Fruit fly (Drosophila melanogaster) whole organism, embryonic: ENCODE results near the gene Flad1.

Source experiments
- Bdp1 ChIP-seq: fragments of 200-800 bp; sonication (Bioruptor generic); optimal IDR thresholded peaks from 3 replicates; lab custom pipeline; 2016; ENCODE audit warnings: missing biosample characterization, missing genetic modification characterization
- CG10267 ChIP-seq: fragments of 200-800 bp; sonication (Bioruptor generic); optimal IDR thresholded peaks from 2 replicates; lab custom pipeline; 2018; ENCODE audit warnings: missing biosample characterization, mild to moderate bottlenecking, missing genetic modification characterization, moderate library complexity
- CG10321 ChIP-seq: fragments of 200-800 bp; sonication (Bioruptor generic); IDR thresholded peaks from 2 replicates; pipeline ENCODE4 v1.3.6; 2022; ENCODE audit warnings: missing biosample characterization, missing genetic modification characterization
- CG10565 ChIP-seq: fragments of 200-800 bp; sonication (Bioruptor generic); optimal IDR thresholded peaks from 3 replicates; lab custom pipeline; 2016; ENCODE audit warnings: missing biosample characterization, mild to moderate bottlenecking, missing genetic modification characterization
- CG11456 ChIP-seq: fragments of 200-800 bp; sonication (Bioruptor generic); IDR thresholded peaks from 3 replicates; pipeline ENCODE4 v1.3.6; 2022; ENCODE audit warnings: missing biosample characterization, missing genetic modification characterization
- CG11560 ChIP-seq: fragments of 200-800 bp; sonication (Bioruptor generic); IDR thresholded peaks from 3 replicates; pipeline ENCODE4 v1.3.6; 2022; ENCODE audit warnings: missing biosample characterization, missing genetic modification characterization
- CG11723 ChIP-seq: fragments of 200-800 bp; sonication (Bioruptor generic); optimal IDR thresholded peaks from 2 replicates; lab custom pipeline; 2017; ENCODE audit warnings: missing biosample characterization, mild to moderate bottlenecking, missing genetic modification characterization
- CG15479 ChIP-seq: fragments of 200-800 bp; sonication (Bioruptor generic); optimal IDR thresholded peaks from 3 replicates; lab custom pipeline; 2019; ENCODE audit warnings: missing biosample characterization, mild to moderate bottlenecking, missing genetic modification characterization, moderate library complexity
- CG1602 ChIP-seq: fragments of 200-800 bp; sonication (Bioruptor generic); optimal IDR thresholded peaks from 3 replicates; lab custom pipeline; 2016; ENCODE audit warnings: missing biosample characterization, missing genetic modification characterization
- CG16813 ChIP-seq: fragments of 200-800 bp; sonication (Bioruptor generic); IDR thresholded peaks from 3 replicates; pipeline ENCODE4 v1.3.6; 2022; ENCODE audit warnings: missing biosample characterization, missing genetic modification characterization; ENCODE audit not compliant: partially characterized antibody
- CG18599 ChIP-seq: fragments of 200-800 bp; sonication (Bioruptor generic); optimal IDR thresholded peaks from 3 replicates; lab custom pipeline; 2017; ENCODE audit warnings: missing biosample characterization, missing genetic modification characterization, mild to moderate bottlenecking, moderate library complexity, missing genetic modification reagents
- CG18764 ChIP-seq: fragments of 200-800 bp; sonication (Bioruptor generic); optimal IDR thresholded peaks from 3 replicates; lab custom pipeline; 2016; ENCODE audit warnings: missing biosample characterization, missing genetic modification characterization
- CG2712 ChIP-seq: fragments of 200-800 bp; optimal IDR thresholded peaks from 3 replicates; lab custom pipeline; 2019; ENCODE audit warnings: missing biosample characterization, mild to moderate bottlenecking, missing genetic modification characterization, moderate library complexity
- CG42726 ChIP-seq: fragments of 200-800 bp; sonication (Bioruptor generic); IDR thresholded peaks from 2 replicates; pipeline ENCODE4 v1.3.6; 2022; ENCODE audit warnings: missing biosample characterization, missing genetic modification characterization; ENCODE audit not compliant: partially characterized antibody
- CG4424 ChIP-seq: fragments of 200-800 bp; sonication (Bioruptor generic); optimal IDR thresholded peaks from 3 replicates; lab custom pipeline; 2016; ENCODE audit warnings: missing biosample characterization, missing genetic modification characterization
- CG5245 ChIP-seq: fragments of 200-800 bp; sonication (Bioruptor generic); optimal IDR thresholded peaks from 3 replicates; lab custom pipeline; 2016; ENCODE audit warnings: missing biosample characterization, missing genetic modification characterization
- CG6175 ChIP-seq: fragments of 200-800 bp; sonication (Bioruptor generic); IDR thresholded peaks from 3 replicates; pipeline ENCODE4 v1.3.6; 2022; ENCODE audit warnings: missing biosample characterization, missing genetic modification characterization
- CG8281 ChIP-seq: fragments of 200-800 bp; sonication (Bioruptor generic); optimal IDR thresholded peaks from 2 replicates; lab custom pipeline; 2018; ENCODE audit warnings: missing biosample characterization, mild to moderate bottlenecking, missing genetic modification characterization, moderate library complexity
- CG9817 ChIP-seq: fragments of 200-800 bp; sonication (Bioruptor generic); optimal IDR thresholded peaks from 2 replicates; lab custom pipeline; 2018; ENCODE audit warnings: missing biosample characterization, mild to moderate bottlenecking, missing genetic modification characterization, moderate library complexity
- Dp ChIP-seq: fragments of 200-800 bp; sonication (Bioruptor generic); optimal IDR thresholded peaks from 2 replicates; lab custom pipeline; 2018; ENCODE audit warnings: missing biosample characterization, mild to moderate bottlenecking, missing genetic modification characterization, moderate library complexity
- Fer3 ChIP-seq: fragments of 200-800 bp; sonication (Bioruptor generic); optimal IDR thresholded peaks from 2 replicates; lab custom pipeline; 2018; ENCODE audit warnings: missing biosample characterization, mild to moderate bottlenecking, missing genetic modification characterization, moderate library complexity
- GATAe ChIP-seq: fragments of 200-800 bp; sonication (Bioruptor generic); conservative IDR thresholded peaks from 2 replicates; pipeline ENCODE4 v1.3.6; 2022; ENCODE audit warnings: missing biosample characterization, missing genetic modification characterization
- HmgZ ChIP-seq: fragments of 200-800 bp; sonication (Bioruptor generic); optimal IDR thresholded peaks from 2 replicates; lab custom pipeline; 2018; ENCODE audit warnings: missing biosample characterization, mild to moderate bottlenecking, missing genetic modification characterization
- MESR4 ChIP-seq: fragments of 200-800 bp; sonication (Bioruptor generic); optimal IDR thresholded peaks from 2 replicates; lab custom pipeline; 2018; ENCODE audit warnings: missing biosample characterization, mild to moderate bottlenecking, missing genetic modification characterization, moderate library complexity
- MTF-1 ChIP-seq: fragments of 200-800 bp; sonication (Bioruptor generic); optimal IDR thresholded peaks from 2 replicates; lab custom pipeline; 2018; ENCODE audit warnings: missing biosample characterization, mild to moderate bottlenecking, missing genetic modification characterization, borderline replicate concordance
- Mrtf ChIP-seq: fragments of 200-800 bp; sonication (Bioruptor generic); IDR thresholded peaks from 3 replicates; pipeline ENCODE4 v1.3.6; 2022; ENCODE audit warnings: missing biosample characterization, missing genetic modification characterization
- NFAT ChIP-seq: fragments of 200-800 bp; sonication (Bioruptor generic); IDR thresholded peaks from 2 replicates; pipeline ENCODE4 v1.3.6; 2022; ENCODE audit warnings: missing biosample characterization, missing genetic modification characterization
- Neu2 ChIP-seq: fragments of 200-800 bp; sonication (Bioruptor generic); optimal IDR thresholded peaks from 3 replicates; lab custom pipeline; 2016; ENCODE audit warnings: missing biosample characterization, missing genetic modification characterization, borderline replicate concordance
- Nf-YA ChIP-seq: fragments of 200-800 bp; sonication (Bioruptor generic); IDR thresholded peaks from 2 replicates; pipeline ENCODE4 v1.3.6; 2022; ENCODE audit warnings: missing biosample characterization, missing genetic modification characterization
- Sox102F ChIP-seq: fragments of 200-800 bp; sonication (Bioruptor generic); optimal IDR thresholded peaks from 2 replicates; lab custom pipeline; 2018; ENCODE audit warnings: missing biosample characterization, mild to moderate bottlenecking, missing genetic modification characterization, moderate library complexity
- Usf ChIP-seq: fragments of 200-800 bp; sonication (Bioruptor generic); optimal IDR thresholded peaks from 2 replicates; lab custom pipeline; 2017; ENCODE audit warnings: missing genotype, missing biosample characterization, missing genetic modification characterization
- ac ChIP-seq: fragments of 200-800 bp; sonication (Bioruptor generic); optimal IDR thresholded peaks from 3 replicates; lab custom pipeline; 2017; ENCODE audit warnings: missing biosample characterization, mild to moderate bottlenecking, missing genetic modification characterization
- btn ChIP-seq: fragments of 200-800 bp; sonication (Bioruptor generic); optimal IDR thresholded peaks from 2 replicates; lab custom pipeline; 2016; ENCODE audit warnings: missing biosample characterization, missing genetic modification characterization
- cas ChIP-seq: fragments of 200-800 bp; sonication (Bioruptor generic); IDR thresholded peaks from 2 replicates; pipeline ENCODE4 v1.3.6; 2022; ENCODE audit warnings: missing biosample characterization, missing genetic modification characterization
- cato ChIP-seq: fragments of 200-800 bp; sonication (Bioruptor generic); optimal IDR thresholded peaks from 2 replicates; lab custom pipeline; 2016; ENCODE audit warnings: missing biosample characterization, missing genetic modification characterization, borderline replicate concordance
- fd3F ChIP-seq: fragments of 200-800 bp; sonication (Bioruptor generic); optimal IDR thresholded peaks from 2 replicates; lab custom pipeline; 2018; ENCODE audit warnings: missing biosample characterization, mild to moderate bottlenecking, missing genetic modification characterization, moderate library complexity
- fu2 ChIP-seq: fragments of 200-800 bp; sonication (Bioruptor generic); optimal IDR thresholded peaks from 2 replicates; lab custom pipeline; 2016; ENCODE audit warnings: missing biosample characterization, missing genetic modification characterization
- grau ChIP-seq: fragments of 200-800 bp; optimal IDR thresholded peaks from 3 replicates; lab custom pipeline; 2019; ENCODE audit warnings: missing biosample characterization, mild to moderate bottlenecking, missing genetic modification characterization, moderate library complexity
- kay ChIP-seq: fragments of 200-800 bp; sonication (Bioruptor generic); optimal IDR thresholded peaks from 2 replicates; lab custom pipeline; 2016; ENCODE audit warnings: missing biosample characterization, missing genetic modification characterization
- luna ChIP-seq: fragments of 200-800 bp; sonication (Bioruptor generic); optimal IDR thresholded peaks from 2 replicates; lab custom pipeline; 2016; ENCODE audit warnings: missing biosample characterization, missing genetic modification characterization
- oc ChIP-seq: fragments of 200-800 bp; sonication (Bioruptor generic); optimal IDR thresholded peaks from 2 replicates; lab custom pipeline; 2018; ENCODE audit warnings: missing biosample characterization, mild to moderate bottlenecking, missing genetic modification characterization, moderate library complexity
- pan ChIP-seq, 4 experiments: fragments of >200 bp in 3 of 4; fragments of 200-800 bp in 1 of 4; sonication (Bioruptor generic) in 1 of 4; optimal IDR thresholded peaks in 3 of 4; IDR thresholded peaks in 1 of 4; 2 replicates each; pipeline versions ENCODE4 v1.3.6 to Lab custom; 2017 to 2022; ENCODE audit warnings: missing biosample characterization in 2 of 4, missing genetic modification characterization in 2 of 4, mixed read lengths in 1 of 4
- pita ChIP-seq: fragments of 200-800 bp; sonication (Bioruptor generic); optimal IDR thresholded peaks from 2 replicates; lab custom pipeline; 2017; ENCODE audit warnings: missing biosample characterization, mild to moderate bottlenecking, missing genetic modification characterization
- pros ChIP-seq: fragments of 200-800 bp; sonication (Bioruptor generic); optimal IDR thresholded peaks from 3 replicates; lab custom pipeline; 2019; ENCODE audit warnings: missing biosample characterization, mild to moderate bottlenecking, missing genetic modification characterization, moderate library complexity
- sens-2 ChIP-seq: fragments of 200-800 bp; sonication (Bioruptor generic); IDR thresholded peaks from 2 replicates; pipeline ENCODE4 v1.3.6; 2022; ENCODE audit warnings: missing biosample characterization, missing genetic modification characterization
- so ChIP-seq: fragments of 200-800 bp; sonication (Bioruptor generic); IDR thresholded peaks from 3 replicates; pipeline ENCODE4 v1.3.6; 2022; ENCODE audit warnings: missing biosample characterization, missing genetic modification characterization
- tin ChIP-seq: fragments of 200-800 bp; sonication (Bioruptor generic); optimal IDR thresholded peaks from 3 replicates; lab custom pipeline; 2016; ENCODE audit warnings: missing biosample characterization, missing genetic modification characterization
- ttk ChIP-seq: fragments of 200-800 bp; sonication (Bioruptor generic); IDR thresholded peaks from 2 replicates; pipeline ENCODE4 v2.1.2; 2022; ENCODE audit warnings: missing biosample characterization, missing genetic modification characterization

Gene Flad1

DNA sequence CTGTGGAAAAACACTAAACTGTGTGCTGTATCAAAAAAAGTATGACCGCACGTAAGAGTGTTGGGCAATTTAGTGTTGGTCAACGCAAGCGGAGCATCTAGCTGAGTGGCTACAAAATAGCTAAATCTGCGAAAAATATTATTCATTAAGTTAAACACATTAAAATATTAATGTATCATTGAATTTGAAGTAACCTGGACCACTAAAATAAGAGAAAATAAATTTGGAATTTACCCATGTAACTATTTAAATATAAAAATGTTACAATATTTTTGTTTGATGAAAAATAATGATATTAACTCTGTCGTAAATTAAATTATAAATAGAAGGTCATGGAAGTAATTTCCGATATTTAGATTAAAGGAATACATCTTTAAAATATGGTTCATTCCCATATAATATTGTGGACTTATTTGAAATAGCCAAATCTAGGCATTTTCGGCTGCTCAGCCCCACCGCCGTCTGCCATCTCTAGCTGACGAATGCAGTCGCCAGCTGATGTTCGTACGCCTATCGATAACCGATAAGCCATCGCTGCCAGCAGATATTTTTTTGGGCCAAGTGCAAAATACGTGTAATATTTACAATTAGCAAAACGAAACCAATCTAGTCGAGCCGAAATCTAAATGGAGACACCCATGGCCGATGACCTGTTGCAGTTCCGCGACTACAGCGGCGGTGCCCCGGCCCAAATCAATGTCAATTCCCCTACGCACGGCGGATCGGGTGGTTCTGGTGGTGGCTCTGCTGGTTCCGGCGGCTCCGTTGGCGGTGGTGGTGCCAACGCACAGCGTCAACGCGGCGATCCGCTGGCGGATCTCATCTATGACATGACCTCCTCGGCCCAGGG, 6.5 kb upstream of the Flad1 start, which contains the start of the genes Brms1 and CG4645 (continued):
- TF ChIP-seq CG18599 (GFP tag; lab: Kevin White, UChicago): peak; percentile 32
- peak; percentile 31 for TF ChIP-seq Sox102F
- peak; percentile 41 for TF ChIP-seq HmgZ (tag; lab: Kevin White, UChicago)
- TF ChIP-seq CG4424 (GFP tag; lab: Kevin White, UChicago): peak; percentile 66
- peak; percentile 62 for TF ChIP-seq CG1602 (GFP tag; lab: Kevin White, UChicago)
- peak; percentile 26 for TF ChIP-seq cato (GFP tag; lab: Kevin White, UChicago)
- TF ChIP-seq CG6175 (GFP tag; lab: Robert Waterston, UW): no peak
- no peak for TF ChIP-seq CG8281
- TF ChIP-seq GATAe (GFP tag; lab: Robert Waterston, UW): no peak
- TF ChIP-seq kay: peak; percentile 3
- TF ChIP-seq grau (tag; lab: Kevin White, UChicago): peak; percentile 57
- TF ChIP-seq CG18764 (GFP tag; lab: Kevin White, UChicago): peak; percentile 20
- no peak for TF ChIP-seq CG5245 (GFP tag; lab: Kevin White, UChicago)
- peak; percentile 66; the same call in 2 of the 3 replicates for TF ChIP-seq CG11456 (GFP tag; lab: Robert Waterston, UW)
- TF ChIP-seq cas (GFP tag; lab: Robert Waterston, UW): no peak
- TF ChIP-seq MTF-1 (GFP tag; lab: Kevin White, UChicago): no peak
- TF ChIP-seq Mrtf (GFP tag; lab: Robert Waterston, UW): no peak; the same call in 2 of the 3 replicates
- TF ChIP-seq btn (GFP tag; lab: Kevin White, UChicago): no peak
- no peak for TF ChIP-seq Neu2 (GFP tag; lab: Kevin White, UChicago)
- TF ChIP-seq Dp: no peak
- TF ChIP-seq CG42726: no peak
- TF ChIP-seq CG16813 (GFP tag; lab: Robert Waterston, UW): 0 out of 3 replicates have a peak, but pooled peaks have one; percentile 25
- peak; percentile 47 for TF ChIP-seq CG9817 (tag; lab: Kevin White, UChicago)
- no peak for TF ChIP-seq oc
- no peak for TF ChIP-seq pita (GFP tag; lab: Kevin White, UChicago)
- TF ChIP-seq sens-2: no peak
- no peak for TF ChIP-seq CG10565 (GFP tag; lab: Kevin White, UChicago)
- no peak for TF ChIP-seq CG11560 (tag; lab: Robert Waterston, UW)
- TF ChIP-seq so: no peak
- no peak for TF ChIP-seq Nf-YA
- TF ChIP-seq pan (optimal IDR thresholded peaks at IDR 0.05; lab: Kevin White, UChicago): no peak
- TF ChIP-seq pan (GFP tag; optimal IDR thresholded peaks at IDR 0.05 in 1 of 2, IDR thresholded peaks at IDR 0.05 in 1 of 2): peak in 1 of 2 experiments; percentile 18
- peak; percentile 12 for TF ChIP-seq fd3F (GFP tag; lab: Kevin White, UChicago)
- no peak for TF ChIP-seq Fer3 (tag; lab: Kevin White, UChicago)
- peak; percentile 58 for TF ChIP-seq tin
- TF ChIP-seq CG10321 (GFP tag; lab: Robert Waterston, UW): no peak
- no peak for TF ChIP-seq Bdp1
- no peak for TF ChIP-seq ac (GFP tag; lab: Kevin White, UChicago)
- TF ChIP-seq NFAT (GFP tag; lab: Robert Waterston, UW): peak; percentile 68
- TF ChIP-seq Usf (GFP tag; lab: Kevin White, UChicago): peak; percentile 30
- peak; percentile 57 for TF ChIP-seq CG2712 (tag; lab: Kevin White, UChicago)
- peak; percentile 35 for TF ChIP-seq CG11723 (GFP tag; lab: Kevin White, UChicago)
- TF ChIP-seq luna (GFP tag; lab: Kevin White, UChicago): no peak
- no peak; the same call in 1 of the 2 replicates for TF ChIP-seq ttk
- peak; percentile 95 for TF ChIP-seq CG10267
- no peak for TF ChIP-seq CG15479
- peak; percentile 63 for TF ChIP-seq MESR4 (GFP tag; lab: Kevin White, UChicago)
- no peak for TF ChIP-seq fu2
- no peak for TF ChIP-seq pros (GFP tag; lab: Kevin White, UChicago)
